Worm (Caenorhabditis elegans): ENCODE data around the gene lir-3.

Gene lir-3

ce11 chrII:11153800-11154199 is 30.8 kb downstream of the lir-3 start:
- peak; percentile 18 for TF ChIP-seq skn-1 (tag; optimal IDR thresholded peaks at IDR 0.05)
- no peak for TF ChIP-seq lin-15B (tag; optimal IDR thresholded peaks at IDR 0.05)
- peak; percentile 40 for TF ChIP-seq jun-1 (tag; optimal IDR thresholded peaks at IDR 0.05)
- TF ChIP-seq pha-4 (tag; optimal IDR thresholded peaks at IDR 0.05): peak; percentile 48
- no peak for TF ChIP-seq ZK546.5 (tag; optimal IDR thresholded peaks at IDR 0.05)
- TF ChIP-seq elt-2 (tag; optimal IDR thresholded peaks at IDR 0.05): peak; percentile 91
- no peak for TF ChIP-seq snpc-4 (tag; optimal IDR thresholded peaks at IDR 0.05)

ce11 chrII:11153080-11153479 is 31.5 kb downstream of the lir-3 start:
- TF ChIP-seq jun-1 (tag; optimal IDR thresholded peaks at IDR 0.05) (no peak), elt-2 (tag; optimal IDR thresholded peaks at IDR 0.05) (peak; percentile 83)

ce11 chrII:11152495-11152894 is 32.1 kb downstream of the lir-3 start, which contains the start of gene pqm-1:
pqm-1 (minus strand) TSS chrII:11152595.
- no peak for TF ChIP-seq hmg-11 (tag; optimal IDR thresholded peaks at IDR 0.05)
- peak; percentile 3 for TF ChIP-seq egl-5 (tag; optimal IDR thresholded peaks at IDR 0.05)

- TF ChIP-seq elt-2 (tag; optimal IDR thresholded peaks at IDR 0.05): peak; percentile 98
- TF ChIP-seq jun-1 (tag; optimal IDR thresholded peaks at IDR 0.05): peak; percentile 35
- peak; percentile 69 for TF ChIP-seq pha-4 (tag; optimal IDR thresholded peaks at IDR 0.05)
- TF ChIP-seq lin-15B (tag; optimal IDR thresholded peaks at IDR 0.05): no peak
Observed at ce11 chrII:11150976-11151375, 33.6 kb downstream of the lir-3 start.

ce11 chrII:11149866-11150685 is 34.5 kb downstream of the lir-3 start:
- TF ChIP-seq ama-1 (optimal IDR thresholded peaks at IDR 0.05): peak; percentile 78
- no peak for TF ChIP-seq R02D3.7 (tag; optimal IDR thresholded peaks at IDR 0.05)
- no peak for TF ChIP-seq ceh-9 (tag; optimal IDR thresholded peaks at IDR 0.05)
- TF ChIP-seq snpc-4 (tag; optimal IDR thresholded peaks at IDR 0.05): no peak
- TF ChIP-seq zag-1 (tag; optimal IDR thresholded peaks at IDR 0.05): no peak
- no peak for TF ChIP-seq fkh-2 (tag; optimal IDR thresholded peaks at IDR 0.05)
- no peak for TF ChIP-seq nhr-43 (tag; optimal IDR thresholded peaks at IDR 0.05; ENCODE audit: poor library complexity, severe bottlenecking)
- TF ChIP-seq unc-62 (GFP tag; optimal IDR thresholded peaks at IDR 0.05): no peak
- TF ChIP-seq daf-12 (tag; optimal IDR thresholded peaks at IDR 0.05): no peak
- TF ChIP-seq mml-1 (tag; optimal IDR thresholded peaks at IDR 0.05): no peak
- peak; percentile 79 for TF ChIP-seq aly-2 (tag; optimal IDR thresholded peaks at IDR 0.05)
- TF ChIP-seq lin-15B (tag; optimal IDR thresholded peaks at IDR 0.05): no peak
- TF ChIP-seq nhr-237 (tag; optimal IDR thresholded peaks at IDR 0.05): no peak
- no peak for TF ChIP-seq eor-1 (tag; optimal IDR thresholded peaks at IDR 0.05)
- TF ChIP-seq nhr-23 (tag; optimal IDR thresholded peaks at IDR 0.05): no peak
- no peak for TF ChIP-seq nhr-76 (tag; optimal IDR thresholded peaks at IDR 0.05)
- no peak for TF ChIP-seq nhr-12 (tag; optimal IDR thresholded peaks at IDR 0.05)
- no peak for TF ChIP-seq elt-1 (tag; optimal IDR thresholded peaks at IDR 0.05)
- TF ChIP-seq ztf-4 (tag; optimal IDR thresholded peaks at IDR 0.05): no peak
- TF ChIP-seq hmg-11 (tag; optimal IDR thresholded peaks at IDR 0.05): no peak
- no peak for TF ChIP-seq fos-1 (tag; optimal IDR thresholded peaks at IDR 0.05)
- TF ChIP-seq elt-3 (tag; optimal IDR thresholded peaks at IDR 0.05): no peak
- no peak for TF ChIP-seq egl-27 (tag; optimal IDR thresholded peaks at IDR 0.05)
- TF ChIP-seq ceh-16 (tag; optimal IDR thresholded peaks at IDR 0.05): no peak
- no peak for TF ChIP-seq unc-39 (tag; optimal IDR thresholded peaks at IDR 0.05)
- peak; percentile 45 for TF ChIP-seq pha-4 (tag; optimal IDR thresholded peaks at IDR 0.05)
- TF ChIP-seq elt-2 (tag; optimal IDR thresholded peaks at IDR 0.05): peak; percentile 78
- no peak for TF ChIP-seq sea-2 (GFP tag; optimal IDR thresholded peaks at IDR 0.05)
- no peak for TF ChIP-seq ztf-11 (tag; optimal IDR thresholded peaks at IDR 0.05)
- peak; percentile 23 for TF ChIP-seq nhr-11 (tag; optimal IDR thresholded peaks at IDR 0.05)
- peak; percentile 12 for TF ChIP-seq ceh-28 (tag; optimal IDR thresholded peaks at IDR 0.05)
- no peak for TF ChIP-seq pqm-1 (tag; optimal IDR thresholded peaks at IDR 0.05)
- no peak for TF ChIP-seq skn-1 (tag; optimal IDR thresholded peaks at IDR 0.05)
- TF ChIP-seq nhr-77 (tag; optimal IDR thresholded peaks at IDR 0.05): peak; percentile 71
- no peak for TF ChIP-seq lin-39 (tag; optimal IDR thresholded peaks at IDR 0.05)
- peak; percentile 53 for TF ChIP-seq lsy-12 (tag; optimal IDR thresholded peaks at IDR 0.05)
- no peak for TF ChIP-seq tbx-2 (tag; optimal IDR thresholded peaks at IDR 0.05)
- TF ChIP-seq nhr-28 (tag; optimal IDR thresholded peaks at IDR 0.05): no peak
- no peak for TF ChIP-seq ceh-82 (tag; optimal IDR thresholded peaks at IDR 0.05)
- no peak for TF ChIP-seq fkh-10 (GFP tag; optimal IDR thresholded peaks at IDR 0.05)

Measured in whole organism, L3 larva.